Worm (Caenorhabditis elegans): Measurements from ENCODE around the gene Y51H4A.5.

DNA sequence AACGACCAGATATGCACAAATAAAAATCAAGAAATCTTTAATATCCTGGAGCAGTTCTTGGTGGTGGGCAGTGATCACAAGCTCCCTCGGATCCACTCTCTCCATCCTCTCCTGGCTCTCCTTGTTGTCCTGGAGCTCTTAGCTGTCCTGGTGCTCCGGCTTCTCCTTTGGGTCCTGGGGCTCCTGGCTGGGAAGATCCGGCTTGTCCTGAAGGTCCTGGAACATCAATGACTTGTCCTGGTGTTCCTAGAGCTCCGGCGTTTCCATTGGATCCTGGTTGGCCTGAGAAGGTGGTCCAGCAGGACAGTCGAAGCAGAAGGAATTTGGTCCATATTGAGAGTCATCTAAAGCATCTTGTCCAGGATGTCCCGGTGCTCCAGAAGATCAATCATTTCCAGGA lies 25.5 kb upstream of the Y51H4A.5 start:
- no peak for TF ChIP-seq ets-4 (GFP tag; optimal IDR thresholded peaks at IDR 0.05)
- TF ChIP-seq repo-1 (tag; optimal IDR thresholded peaks at IDR 0.05), result no peak
